Worm (Caenorhabditis elegans): ENCODE results near the gene nasp-2.

DNA sequence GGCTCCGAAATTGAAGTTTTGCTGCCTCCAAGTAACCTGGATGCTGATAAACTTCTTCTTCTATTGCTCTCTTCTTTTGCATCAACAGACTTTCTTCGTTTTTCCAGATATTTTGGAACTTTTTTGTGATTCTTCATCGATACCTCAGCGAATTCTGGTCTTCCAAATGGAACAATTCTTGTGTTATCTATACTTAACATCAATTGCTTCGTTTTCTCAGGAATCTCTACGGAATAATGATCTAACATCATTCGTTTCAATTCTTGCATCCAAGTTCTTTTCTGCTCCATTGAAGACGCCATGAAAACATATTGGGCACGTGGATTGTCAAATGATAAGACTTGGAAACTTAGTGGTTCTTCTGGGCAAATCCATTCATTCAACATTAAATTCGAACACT, 36.1 kb downstream of the nasp-2 start, which contains the start of gene F32F2.4:
- TF ChIP-seq med-1 (GFP tag; optimal IDR thresholded peaks at IDR 0.05; ENCODE audit: insufficient read depth), result no peak
- no peak for TF ChIP-seq cog-1 (tag; optimal IDR thresholded peaks at IDR 0.05)
- TF ChIP-seq ztf-23 (GFP tag; IDR thresholded peaks at IDR 0.05), result no peak

Measured in whole organism, midembryonic.